Worm (Caenorhabditis elegans) whole organism, L3 larva: ENCODE measurements around the gene acs-14.
A peak's percentile ranks its signal among the peaks of the same experiment; 100 is the strongest.

Source experiments
- ama-1 ChIP-seq: fragments of 150-350 bp; optimal IDR thresholded peaks from 2 replicates; lab custom pipeline; 2018
- ceh-16 ChIP-seq: sonication (generic microtip); optimal IDR thresholded peaks from 2 replicates; lab custom pipeline; 2017; ENCODE audit warnings: missing biosample characterization, missing genetic modification characterization
- ceh-28 ChIP-seq: fragments of 150-350 bp; optimal IDR thresholded peaks from 2 replicates; lab custom pipeline; 2014; ENCODE audit warnings: missing biosample characterization, missing genetic modification reagents, missing genetic modification characterization
- ceh-82 ChIP-seq: fragments of 150-350 bp; optimal IDR thresholded peaks from 2 replicates; lab custom pipeline; 2014; ENCODE audit warnings: missing biosample characterization, missing genetic modification characterization
- ceh-9 ChIP-seq: sonication (generic microtip); optimal IDR thresholded peaks from 2 replicates; lab custom pipeline; 2018; ENCODE audit warnings: missing biosample characterization, missing genetic modification characterization
- egl-27 ChIP-seq: sonication (generic microtip); optimal IDR thresholded peaks from 4 replicates; lab custom pipeline; 2017; ENCODE audit warnings: missing biosample characterization, missing genetic modification reagents, missing genetic modification characterization
- egl-5 ChIP-seq: fragments of 150-350 bp; optimal IDR thresholded peaks from 2 replicates; lab custom pipeline; 2017; ENCODE audit warnings: missing biosample characterization, missing genetic modification reagents, missing genetic modification characterization, inconsistent platforms
- elt-1 ChIP-seq: fragments of 150-350 bp; optimal IDR thresholded peaks from 2 replicates; lab custom pipeline; 2014; ENCODE audit warnings: missing biosample characterization, missing genetic modification characterization
- elt-2 ChIP-seq: sonication (generic microtip); optimal IDR thresholded peaks from 2 replicates; lab custom pipeline; 2016; ENCODE audit warnings: missing genetic modification reagents, mild to moderate bottlenecking, missing genetic modification characterization, missing compliant biosample characterization
- elt-3 ChIP-seq, 3 experiments: fragments of 150-350 bp in 1 of 3; sonication (generic microtip) in 2 of 3; optimal IDR thresholded peaks; 2 replicates in 2 of 3; 4 replicates in 1 of 3; lab custom pipeline; 2014 to 2017; ENCODE audit warnings: missing biosample characterization in 3 of 3, missing genetic modification characterization in 3 of 3
- eor-1 ChIP-seq, 2 experiments: fragments of 150-350 bp; optimal IDR thresholded peaks; 2 replicates each; lab custom pipeline; 2014 to 2018; ENCODE audit warnings: missing biosample characterization in 2 of 2, missing genetic modification characterization in 2 of 2
- fkh-2 ChIP-seq: fragments of 150-350 bp; optimal IDR thresholded peaks from 2 replicates; lab custom pipeline; 2014; ENCODE audit warnings: missing biosample characterization, missing genetic modification reagents, missing genetic modification characterization
- hmg-11 ChIP-seq: sonication (generic microtip); optimal IDR thresholded peaks from 2 replicates; lab custom pipeline; 2016; ENCODE audit warnings: missing genetic modification characterization, missing compliant biosample characterization
- jun-1 ChIP-seq: fragments of 150-350 bp; optimal IDR thresholded peaks from 2 replicates; lab custom pipeline; 2014; ENCODE audit warnings: missing biosample characterization, missing genetic modification reagents, missing genetic modification characterization
- lin-15B ChIP-seq: fragments of 150-350 bp; optimal IDR thresholded peaks from 2 replicates; lab custom pipeline; 2014; ENCODE audit warnings: missing biosample characterization, missing genetic modification characterization
- lin-39 ChIP-seq: fragments of 150-350 bp; optimal IDR thresholded peaks from 2 replicates; lab custom pipeline; 2018; ENCODE audit warnings: missing biosample characterization, missing genetic modification reagents, missing genetic modification characterization
- lsy-12 ChIP-seq: sonication (generic microtip); optimal IDR thresholded peaks from 2 replicates; lab custom pipeline; 2016; ENCODE audit warnings: mild to moderate bottlenecking, missing genetic modification characterization, missing compliant biosample characterization
- mml-1 ChIP-seq: fragments of 150-350 bp; sonication (generic microtip); optimal IDR thresholded peaks from 3 replicates; lab custom pipeline; 2014; ENCODE audit warnings: missing biosample characterization, missing genetic modification characterization
- nfya-1 ChIP-seq: sonication (generic microtip); optimal IDR thresholded peaks from 2 replicates; lab custom pipeline; 2017; ENCODE audit warnings: missing genetic modification characterization, mild to moderate bottlenecking, missing compliant biosample characterization, antibody characterized with exemption, moderate library complexity; ENCODE audit not compliant: insufficient read depth
- nhr-12 ChIP-seq: fragments of 150-350 bp; optimal IDR thresholded peaks from 2 replicates; lab custom pipeline; 2014; ENCODE audit warnings: missing biosample characterization, missing genetic modification characterization
- nhr-23 ChIP-seq: fragments of 150-350 bp; optimal IDR thresholded peaks from 2 replicates; lab custom pipeline; 2014; ENCODE audit warnings: missing biosample characterization, missing genetic modification reagents, missing genetic modification characterization
- nhr-237 ChIP-seq: fragments of 150-350 bp; optimal IDR thresholded peaks from 2 replicates; lab custom pipeline; 2014; ENCODE audit warnings: missing biosample characterization, missing genetic modification characterization
- nhr-25 ChIP-seq: sonication (generic microtip); optimal IDR thresholded peaks from 2 replicates; lab custom pipeline; 2017; ENCODE audit warnings: missing biosample characterization, missing genetic modification characterization
- nhr-43 ChIP-seq: sonication (generic microtip); optimal IDR thresholded peaks from 2 replicates; lab custom pipeline; 2016; ENCODE audit warnings: mild to moderate bottlenecking, missing genetic modification characterization, missing compliant biosample characterization; ENCODE audit not compliant: poor library complexity, severe bottlenecking
- nhr-76 ChIP-seq: fragments of 150-350 bp; sonication (generic microtip); optimal IDR thresholded peaks from 5 replicates; lab custom pipeline; 2014; ENCODE audit warnings: missing biosample characterization, missing genetic modification characterization
- pha-4 ChIP-seq: fragments of 150-350 bp; optimal IDR thresholded peaks from 2 replicates; lab custom pipeline; 2014; ENCODE audit warnings: missing biosample characterization, missing genetic modification reagents, missing genetic modification characterization
- pqm-1 ChIP-seq: fragments of 150-350 bp; optimal IDR thresholded peaks from 2 replicates; lab custom pipeline; 2017; ENCODE audit warnings: missing biosample characterization, missing genetic modification characterization, inconsistent platforms
- snpc-4 ChIP-seq: fragments of 150-350 bp; optimal IDR thresholded peaks from 2 replicates; lab custom pipeline; 2014; ENCODE audit warnings: missing biosample characterization, missing genetic modification characterization
- tbx-2 ChIP-seq: sonication (generic microtip); optimal IDR thresholded peaks from 2 replicates; lab custom pipeline; 2016; ENCODE audit warnings: mild to moderate bottlenecking, missing genetic modification characterization, missing compliant biosample characterization
- unc-39 ChIP-seq: sonication (generic microtip); optimal IDR thresholded peaks from 4 replicates; lab custom pipeline; 2017; ENCODE audit warnings: missing biosample characterization, missing genetic modification characterization
- unc-62 ChIP-seq: fragments of 150-350 bp; sonication (generic microtip); optimal IDR thresholded peaks from 4 replicates; lab custom pipeline; 2014; ENCODE audit warnings: missing biosample characterization, missing genetic modification reagents, missing genetic modification characterization
- ztf-11 ChIP-seq: fragments of 150-350 bp; optimal IDR thresholded peaks from 2 replicates; lab custom pipeline; 2014; ENCODE audit warnings: missing biosample characterization, missing genetic modification characterization
- ztf-4 ChIP-seq: fragments of 150-350 bp; optimal IDR thresholded peaks from 2 replicates; lab custom pipeline; 2014; ENCODE audit warnings: missing biosample characterization, missing genetic modification characterization

Gene acs-14

ce11 chrV:9500826-9501451, 7.0 kb upstream of the acs-14 start, which contains the start of gene swt-5:
Gene swt-5 (plus strand): TSS chrV:9501401.
- no peak for TF ChIP-seq nhr-43 (tag; lab: Kevin White, UChicago)
- no peak for TF ChIP-seq ztf-4 (tag; lab: Kevin White, UChicago)
- peak; percentile 91 for TF ChIP-seq elt-1
- peak; percentile 65 for TF ChIP-seq nhr-25 (tag; lab: Kevin White, UChicago)
- TF ChIP-seq, all 47 proteins: peak for 2

ce11 chrV:9503152-9503817, 4.6 kb upstream of the acs-14 start:
- TF ChIP-seq nhr-25 (tag; lab: Kevin White, UChicago) (peak; percentile 50), pqm-1 (tag; lab: Kevin White, UChicago) (peak; percentile 17), unc-39 (tag; lab: Kevin White, UChicago) (no peak), lin-15B (tag; lab: Kevin White, UChicago) (peak; percentile 38), nhr-237 (tag; lab: Kevin White, UChicago) (no peak), nhr-76 (tag; lab: Kevin White, UChicago) (no peak), elt-1 (peak; percentile 33), nfya-1 (peak; percentile 40), egl-27 (tag; lab: Kevin White, UChicago) (no peak), nhr-43 (tag; lab: Kevin White, UChicago) (peak; percentile 77), nhr-12 (tag; lab: Kevin White, UChicago) (no peak), ztf-11 (no peak), jun-1 (peak; percentile 17), ceh-28 (tag; lab: Kevin White, UChicago) (no peak), tbx-2 (peak; percentile 48), elt-2 (tag; lab: Kevin White, UChicago) (peak; percentile 52), eor-1 (tag; optimal IDR thresholded peaks at IDR 0.05; lab: Kevin White, UChicago) (no peak), lsy-12 (tag; lab: Kevin White, UChicago) (peak; percentile 42), pha-4 (tag; lab: Kevin White, UChicago) (no peak), ceh-16 (no peak), nhr-23 (tag; lab: Kevin White, UChicago) (peak; percentile 22), ama-1 (peak; percentile 51), snpc-4 (tag; lab: Kevin White, UChicago) (peak; percentile 95), hmg-11 (tag; lab: Kevin White, UChicago) (peak; percentile 90), lin-39 (peak; percentile 82), ceh-82 (tag; lab: Kevin White, UChicago) (peak; percentile 8), egl-5 (tag; lab: Kevin White, UChicago) (peak; percentile 26), fkh-2 (tag; lab: Kevin White, UChicago) (no peak)

DNA sequence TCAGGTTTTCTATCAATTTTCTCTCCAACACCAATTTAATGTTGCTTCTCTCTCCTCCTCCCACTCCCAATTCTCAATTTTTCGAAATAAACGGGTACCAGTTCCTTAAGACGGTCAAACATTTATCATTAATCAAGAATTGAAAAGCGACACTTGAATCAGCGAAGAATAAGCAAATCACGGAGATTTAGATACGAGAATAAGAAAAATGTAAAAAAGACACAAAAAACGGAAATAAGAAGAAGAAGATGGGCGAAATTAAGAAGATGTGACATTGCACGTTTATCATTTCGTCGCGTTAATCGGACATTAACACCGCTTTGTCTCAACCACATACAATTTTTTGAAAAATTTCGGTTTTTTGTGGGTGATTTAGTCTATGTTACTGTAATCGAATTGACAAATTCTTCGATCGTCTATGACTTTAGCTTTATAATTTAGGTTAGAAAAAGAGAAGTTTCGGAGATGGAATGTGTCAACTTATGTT, 3.4 kb upstream of the acs-14 start, which contains the start of gene haao-1:
haao-1 (plus strand) TSS at position 437 of the 487 bp plus-strand sequence.
- TF ChIP-seq nhr-43 (tag; lab: Kevin White, UChicago) (no peak), elt-3 (tag; optimal IDR thresholded peaks at IDR 0.05; lab: Kevin White, UChicago) (no peak), nhr-25 (tag; lab: Kevin White, UChicago) (peak; percentile 49), unc-62 (GFP tag; lab: Kevin White, UChicago) (no peak), nhr-23 (tag; lab: Kevin White, UChicago) (peak; percentile 41), mml-1 (no peak)

- no peak for TF ChIP-seq tbx-2
- TF ChIP-seq pqm-1 (tag; lab: Kevin White, UChicago): peak; percentile 80
- TF ChIP-seq elt-3 (tag; optimal IDR thresholded peaks at IDR 0.05; lab: Kevin White, UChicago): no peak
- TF ChIP-seq ceh-9 (tag; lab: Kevin White, UChicago): no peak
- TF ChIP-seq egl-27 (tag; lab: Kevin White, UChicago): no peak
- TF ChIP-seq elt-2 (tag; lab: Kevin White, UChicago): peak; percentile 82
- TF ChIP-seq ceh-82 (tag; lab: Kevin White, UChicago): no peak
- TF ChIP-seq, all 47 proteins: peak for 2
Measured at ce11 chrV:9506931-9507330, 1.0 kb upstream of the acs-14 start.
